Fruit fly (Drosophila melanogaster) whole organism, embryonic: Measurements from ENCODE around the gene Iyd.

Experiments
- CG10274 ChIP-seq: fragments of 200-800 bp; sonication (Bioruptor generic); optimal IDR thresholded peaks from 3 replicates; lab custom pipeline; 2017; ENCODE audit warnings: missing biosample characterization, mild to moderate bottlenecking, missing genetic modification characterization
- CG10979 ChIP-seq: fragments of 200-800 bp; sonication (Bioruptor generic); optimal IDR thresholded peaks from 2 replicates; lab custom pipeline; 2018; ENCODE audit warnings: missing biosample characterization, mild to moderate bottlenecking, missing genetic modification characterization, moderate library complexity
- CG12155 ChIP-seq: fragments of 200-800 bp; sonication (Bioruptor generic); optimal IDR thresholded peaks from 3 replicates; lab custom pipeline; 2016; ENCODE audit warnings: missing biosample characterization, missing genetic modification characterization
- CG15696 ChIP-seq: fragments of 200-800 bp; sonication (Bioruptor generic); optimal IDR thresholded peaks from 2 replicates; lab custom pipeline; 2019; ENCODE audit warnings: missing biosample characterization, mild to moderate bottlenecking, missing genetic modification characterization, moderate library complexity
- CG1647 ChIP-seq: fragments of 200-800 bp; sonication (Bioruptor generic); optimal IDR thresholded peaks from 3 replicates; lab custom pipeline; 2016; ENCODE audit warnings: missing biosample characterization, missing genetic modification characterization
- NFAT ChIP-seq: fragments of 200-800 bp; sonication (Bioruptor generic); IDR thresholded peaks from 2 replicates; pipeline ENCODE4 v1.3.6; 2022; ENCODE audit warnings: missing biosample characterization, missing genetic modification characterization
- TFAM ChIP-seq: fragments of 200-800 bp; sonication (Bioruptor generic); optimal IDR thresholded peaks from 2 replicates; lab custom pipeline; 2017; ENCODE audit warnings: missing biosample characterization, missing genetic modification characterization, inconsistent platforms
- chm ChIP-seq: fragments of 200-800 bp; sonication (Bioruptor generic); IDR thresholded peaks from 2 replicates; pipeline ENCODE4 v1.3.6; 2022; ENCODE audit warnings: missing biosample characterization, missing genetic modification characterization
- h ChIP-seq: fragments of >200 bp; optimal IDR thresholded peaks from 2 replicates; lab custom pipeline; 2017
- mam ChIP-seq: fragments of 200-800 bp; sonication (Bioruptor generic); optimal IDR thresholded peaks from 3 replicates; lab custom pipeline; 2016; ENCODE audit warnings: missing biosample characterization, missing genetic modification characterization
- run ChIP-seq: fragments of 200-800 bp; sonication (Bioruptor generic); optimal IDR thresholded peaks from 3 replicates; lab custom pipeline; 2018; ENCODE audit warnings: missing biosample characterization, mild to moderate bottlenecking, missing genetic modification characterization
- tio ChIP-seq: fragments of 200-800 bp; sonication (Bioruptor generic); optimal IDR thresholded peaks from 2 replicates; lab custom pipeline; 2017; ENCODE audit warnings: missing biosample characterization, missing genetic modification characterization, inconsistent platforms
- toy ChIP-seq: fragments of 200-800 bp; sonication (Bioruptor generic); IDR thresholded peaks from 2 replicates; pipeline ENCODE4 v1.3.6; 2022; ENCODE audit warnings: missing biosample characterization, missing genetic modification characterization

dm6 chr3L:11113198-11114197 is 17.5 kb upstream of the Iyd start, which contains the start of gene Sod1:
- TF ChIP-seq TFAM (no peak), tio (GFP tag; lab: Kevin White, UChicago) (no peak), CG1647 (no peak), h (lab: Kevin White, UChicago) (no peak), CG12155 (GFP tag; lab: Kevin White, UChicago) (no peak), CG10274 (GFP tag; lab: Kevin White, UChicago) (no peak), chm (GFP tag; lab: Robert Waterston, UW) (no peak), run (tag; lab: Kevin White, UChicago) (no peak), mam (GFP tag; lab: Kevin White, UChicago) (no peak), toy (GFP tag; lab: Robert Waterston, UW) (no peak), CG15696 (tag; lab: Kevin White, UChicago) (no peak), CG10979 (tag; lab: Kevin White, UChicago) (no peak), NFAT (GFP tag; lab: Robert Waterston, UW) (no peak)
